Worm (Caenorhabditis elegans): ENCODE measurements around the gene F39G3.2.
A peak's percentile ranks its signal among the peaks of the same experiment; 100 is the strongest.

F39G3.2 gene

DNA sequence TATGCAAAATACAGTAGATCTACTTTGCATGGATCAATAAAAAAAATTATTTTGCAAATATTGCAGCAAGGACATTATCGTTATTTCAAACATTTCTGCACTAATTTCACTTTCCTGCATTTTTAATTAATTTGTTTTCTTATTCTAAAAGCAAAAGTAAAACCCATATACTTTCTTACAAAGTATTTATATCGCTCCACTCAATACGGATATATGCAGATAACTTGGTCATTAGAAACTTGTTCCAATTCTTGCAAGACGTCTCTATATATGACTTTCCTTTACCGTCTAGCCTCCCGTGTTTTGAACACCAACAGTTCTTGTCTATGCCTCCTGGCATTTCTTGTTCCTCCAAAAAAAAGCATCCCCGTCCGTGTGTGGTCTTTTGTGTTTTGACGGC lies 27.2 kb upstream of the F39G3.2 start, which contains the start of gene oac-24:
TSS of gene oac-24 (plus strand) at position 301 of the 400 bp plus-strand sequence.
- TF ChIP-seq madf-2 (tag; optimal IDR thresholded peaks at IDR 0.05), result no peak
- TF ChIP-seq tbx-2 (tag; optimal IDR thresholded peaks at IDR 0.05), result no peak
- TF ChIP-seq ceh-18 (tag; optimal IDR thresholded peaks at IDR 0.05), result no peak
- no peak for TF ChIP-seq ets-4 (tag; optimal IDR thresholded peaks at IDR 0.05)
- TF ChIP-seq ceh-6 (GFP tag; optimal IDR thresholded peaks at IDR 0.05), result no peak
- TF ChIP-seq unc-3 (GFP tag; conservative IDR thresholded peaks at IDR 0.05), result no peak
- TF ChIP-seq unc-3 (tag; optimal IDR thresholded peaks at IDR 0.05), result no peak
- no peak for TF ChIP-seq ref-2 (tag; optimal IDR thresholded peaks at IDR 0.05)
- no peak for TF ChIP-seq pat-9 (tag; optimal IDR thresholded peaks at IDR 0.05)
- no peak for TF ChIP-seq rnt-1 (tag; optimal IDR thresholded peaks at IDR 0.05)
- no peak for TF ChIP-seq syd-9 (tag; optimal IDR thresholded peaks at IDR 0.05)
- TF ChIP-seq pqm-1 (tag; optimal IDR thresholded peaks at IDR 0.05), result no peak
- no peak for TF ChIP-seq ttx-3 (tag; optimal IDR thresholded peaks at IDR 0.05)
- no peak for TF ChIP-seq unc-55 (GFP tag; optimal IDR thresholded peaks at IDR 0.05)
- no peak for TF ChIP-seq K09A11.1 (tag; optimal IDR thresholded peaks at IDR 0.05; ENCODE audit: insufficient read depth)

DNA sequence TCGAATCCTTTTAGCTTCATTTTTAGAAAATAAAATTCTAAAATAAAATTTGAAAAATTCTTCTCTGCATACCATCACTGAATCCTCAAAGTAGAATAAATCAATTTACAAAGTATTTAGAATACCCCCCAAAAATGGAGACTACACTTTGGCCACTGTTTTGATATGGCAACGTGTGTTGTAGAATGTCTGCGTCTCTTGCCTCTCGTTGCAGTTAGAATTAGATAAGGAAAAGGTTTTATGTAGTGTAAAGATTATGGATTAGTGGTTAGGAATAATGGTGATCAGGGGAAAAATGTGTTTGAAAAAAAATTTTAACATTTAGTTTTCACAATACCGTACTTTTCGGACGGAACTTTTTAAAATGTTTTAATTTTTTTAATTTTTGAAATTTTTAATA lies 17.7 kb upstream of the F39G3.2 start, which contains the start of gene prx-6:
TSS of gene prx-6 (minus strand) at position 129 of the 400 bp plus-strand sequence.
- TF ChIP-seq elt-2 (tag; optimal IDR thresholded peaks at IDR 0.05), result peak; percentile 66
- TF ChIP-seq unc-3 (GFP tag; conservative IDR thresholded peaks at IDR 0.05), result no peak
- TF ChIP-seq unc-3 (tag; optimal IDR thresholded peaks at IDR 0.05), result no peak

DNA sequence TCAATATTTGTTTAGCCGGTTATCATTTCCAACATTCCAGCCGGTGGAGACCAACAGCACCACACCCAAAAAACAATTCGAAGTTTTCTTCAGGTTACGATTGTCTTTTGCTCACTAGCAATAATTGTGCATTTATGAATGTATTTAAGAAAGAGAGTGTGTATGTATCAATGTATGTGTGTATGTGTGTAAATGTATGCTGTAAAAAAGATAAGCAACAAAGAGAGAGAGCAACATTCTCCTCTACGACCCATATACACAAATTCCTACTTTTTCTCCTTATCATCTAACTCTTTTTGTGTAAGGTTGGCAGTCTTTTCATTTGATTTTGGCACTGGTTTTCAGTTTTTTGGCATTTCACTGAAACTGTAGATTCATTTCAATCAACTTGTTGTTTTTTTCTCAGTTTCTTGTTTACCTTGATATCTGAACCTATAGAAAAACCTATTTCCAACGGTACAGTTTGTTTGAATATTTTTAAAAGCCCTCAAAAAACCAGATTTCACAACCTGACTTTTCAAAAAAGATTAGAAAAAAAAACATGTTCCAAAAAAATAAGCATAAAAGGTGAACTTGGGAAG lies 16.7 kb upstream of the F39G3.2 start:
- peak; percentile 58 for TF ChIP-seq elt-2 (tag; optimal IDR thresholded peaks at IDR 0.05)
- no peak for TF ChIP-seq Y22D7AL.16 (tag; optimal IDR thresholded peaks at IDR 0.05)
- TF ChIP-seq pros-1 (tag; optimal IDR thresholded peaks at IDR 0.05), result no peak
- TF ChIP-seq unc-86 (tag; optimal IDR thresholded peaks at IDR 0.05), result no peak

DNA sequence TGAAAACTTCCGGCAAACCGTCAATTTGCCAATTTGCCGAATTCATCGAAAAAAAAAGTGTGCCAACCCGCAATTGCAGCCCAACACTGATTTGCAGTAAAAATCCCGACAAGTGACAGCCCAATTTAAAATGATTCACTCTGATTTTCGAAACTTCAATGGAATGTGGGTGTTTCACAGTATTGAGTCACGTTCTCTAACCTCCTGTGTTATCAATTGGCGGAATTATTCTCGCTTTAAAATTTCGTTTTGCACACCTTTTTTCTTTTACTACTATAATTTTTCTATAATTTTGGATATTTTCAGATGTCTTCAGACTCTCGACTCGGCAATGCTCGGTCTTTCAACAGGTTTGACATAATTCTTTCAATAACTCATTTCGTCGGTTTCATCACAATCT lies 15.3 kb upstream of the F39G3.2 start, which contains the start of gene F39G3.5:
TSS of gene F39G3.5 (plus strand) at position 301 of the 400 bp plus-strand sequence.
- TF ChIP-seq F13H6.1 (tag; optimal IDR thresholded peaks at IDR 0.05) (no peak), dve-1 (tag; optimal IDR thresholded peaks at IDR 0.05) (no peak), lim-6 (tag; optimal IDR thresholded peaks at IDR 0.05) (no peak), pha-2 (tag; optimal IDR thresholded peaks at IDR 0.05) (no peak), unc-42 (tag; optimal IDR thresholded peaks at IDR 0.05) (no peak), ceh-6 (GFP tag; optimal IDR thresholded peaks at IDR 0.05) (no peak), sox-4 (tag; optimal IDR thresholded peaks at IDR 0.05) (no peak), unc-86 (tag; optimal IDR thresholded peaks at IDR 0.05) (no peak), unc-3 (GFP tag; conservative IDR thresholded peaks at IDR 0.05) (no peak), unc-3 (tag; optimal IDR thresholded peaks at IDR 0.05) (no peak), hlh-6 (tag; optimal IDR thresholded peaks at IDR 0.05) (no peak), ceh-24 (tag; optimal IDR thresholded peaks at IDR 0.05) (no peak), pax-1 (tag; optimal IDR thresholded peaks at IDR 0.05) (no peak), hlh-15 (tag; optimal IDR thresholded peaks at IDR 0.05) (no peak), tbx-7 (tag; optimal IDR thresholded peaks at IDR 0.05) (no peak), dmd-4 (tag; optimal IDR thresholded peaks at IDR 0.05; ENCODE audit: borderline replicate concordance) (no peak), ceh-45 (GFP tag; IDR thresholded peaks at IDR 0.05) (no peak), lin-11 (tag; optimal IDR thresholded peaks at IDR 0.05) (no peak), ets-4 (tag; optimal IDR thresholded peaks at IDR 0.05) (no peak), rnt-1 (tag; optimal IDR thresholded peaks at IDR 0.05) (no peak), nfya-1 (tag; optimal IDR thresholded peaks at IDR 0.05) (no peak)

DNA sequence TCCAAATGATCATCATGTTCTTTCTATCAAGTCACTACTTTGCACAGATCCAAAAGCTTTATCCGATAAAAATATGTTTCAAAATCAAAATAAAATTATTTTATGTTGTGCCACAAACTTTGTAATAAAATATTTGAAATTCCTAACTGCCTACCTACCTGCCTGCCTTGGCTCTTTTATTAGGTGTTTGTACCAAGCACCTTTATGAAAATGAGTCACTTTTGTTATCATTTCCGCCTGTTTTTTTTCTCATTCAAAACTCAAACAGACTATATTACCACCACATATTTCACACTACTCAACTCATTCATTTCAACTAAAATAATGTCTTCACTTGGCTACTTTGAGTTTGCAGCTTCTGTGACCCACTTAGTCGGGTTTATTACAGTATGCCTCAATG lies 13.2 kb upstream of the F39G3.2 start, which contains the start of gene F39G3.4:
TSS of gene F39G3.4 (plus strand) at position 301 of the 400 bp plus-strand sequence.
- no peak for TF ChIP-seq pros-1 (tag; optimal IDR thresholded peaks at IDR 0.05)
- no peak for TF ChIP-seq ceh-31 (tag; optimal IDR thresholded peaks at IDR 0.05)
- no peak for TF ChIP-seq hlh-6 (tag; optimal IDR thresholded peaks at IDR 0.05)
- no peak for TF ChIP-seq unc-42 (tag; optimal IDR thresholded peaks at IDR 0.05)
- TF ChIP-seq ceh-24 (tag; optimal IDR thresholded peaks at IDR 0.05), result no peak
- TF ChIP-seq ceh-22 (tag; optimal IDR thresholded peaks at IDR 0.05), result no peak
- no peak for TF ChIP-seq nfya-1 (tag; optimal IDR thresholded peaks at IDR 0.05)
- TF ChIP-seq pha-4 (tag; optimal IDR thresholded peaks at IDR 0.05), result no peak
